Worm (Caenorhabditis elegans): ENCODE results near the gene mai-2.

ce11 chrIV:3385337-3386215 is at the start of gene mai-2:
- TF ChIP-seq ceh-30 (tag; optimal IDR thresholded peaks at IDR 0.05) (no peak), nfya-1 (tag; optimal IDR thresholded peaks at IDR 0.05) (peak; percentile 28), pha-4 (tag; optimal IDR thresholded peaks at IDR 0.05) (no peak), madf-2 (tag; optimal IDR thresholded peaks at IDR 0.05) (no peak), C08G9.2 (tag; optimal IDR thresholded peaks at IDR 0.05) (no peak), tbx-7 (tag; optimal IDR thresholded peaks at IDR 0.05) (no peak), rnt-1 (tag; optimal IDR thresholded peaks at IDR 0.05) (no peak), hlh-6 (tag; optimal IDR thresholded peaks at IDR 0.05) (no peak), tbx-2 (tag; optimal IDR thresholded peaks at IDR 0.05) (no peak), ahr-1 (tag; optimal IDR thresholded peaks at IDR 0.05) (no peak), ama-1 (optimal IDR thresholded peaks at IDR 0.05) (no peak), elt-2 (tag; optimal IDR thresholded peaks at IDR 0.05) (no peak), K09A11.1 (tag; optimal IDR thresholded peaks at IDR 0.05; ENCODE audit: insufficient read depth) (no peak), ceh-2 (tag; optimal IDR thresholded peaks at IDR 0.05) (no peak)

Measured in whole organism, late embryonic.